Worm (Caenorhabditis elegans): ENCODE results near the gene C25E10.5.
A peak's percentile ranks its signal among the peaks of the same experiment; 100 is the strongest.

The C25E10.5 gene

DNA sequence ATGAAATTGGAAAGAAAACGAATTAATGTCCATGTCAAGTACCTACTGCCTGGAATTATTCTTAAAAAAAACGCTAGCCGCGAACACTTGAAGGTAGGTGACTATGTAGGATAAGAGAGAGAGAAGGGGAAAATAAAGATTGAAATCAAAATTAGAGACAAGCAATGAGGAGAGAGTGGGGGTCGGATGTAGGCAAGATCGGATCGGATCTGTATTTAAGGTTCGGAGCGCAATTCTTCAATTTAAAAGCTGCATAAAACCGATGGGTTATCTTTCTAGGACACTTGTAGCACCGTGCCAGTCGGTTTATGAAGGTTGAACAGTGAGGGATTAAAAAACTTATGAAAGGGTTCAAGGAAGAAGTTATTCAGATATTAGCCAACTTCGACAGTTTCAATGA, 32.8 kb downstream of the C25E10.5 start:
- TF ChIP-seq unc-120 (tag; optimal IDR thresholded peaks at IDR 0.05; ENCODE audit: poor library complexity, severe bottlenecking) (no peak), elt-1 (tag; optimal IDR thresholded peaks at IDR 0.05; ENCODE audit: borderline replicate concordance, insufficient read depth) (peak; percentile 64)

DNA sequence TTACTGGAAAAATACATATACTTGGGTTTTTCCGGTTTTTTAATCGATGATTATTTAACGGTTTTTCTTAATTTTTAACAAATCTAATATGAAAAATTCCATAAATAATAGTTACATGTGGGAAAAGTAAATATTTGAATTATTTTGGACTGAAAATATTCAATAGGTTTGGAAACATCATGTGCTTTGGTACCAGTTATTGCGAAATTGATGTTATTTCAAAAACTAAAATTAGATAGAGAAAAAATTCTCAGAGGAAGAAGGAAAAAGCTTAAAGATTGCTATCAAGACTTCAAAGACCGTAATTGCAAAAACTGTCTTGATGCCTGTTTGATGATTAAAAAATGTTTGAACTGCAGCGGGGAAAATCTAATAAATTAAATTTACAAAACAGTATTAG, 34.7 kb downstream of the C25E10.5 start:
- no peak for TF ChIP-seq nhr-2 (tag; optimal IDR thresholded peaks at IDR 0.05)
- TF ChIP-seq ceh-39 (tag; optimal IDR thresholded peaks at IDR 0.05) = no peak
- TF ChIP-seq elt-1 (tag; optimal IDR thresholded peaks at IDR 0.05; ENCODE audit: borderline replicate concordance, insufficient read depth) = no peak
- no peak for TF ChIP-seq snpc-4 (tag; optimal IDR thresholded peaks at IDR 0.05)
- no peak for TF ChIP-seq pha-4 (tag; optimal IDR thresholded peaks at IDR 0.05)
- no peak for TF ChIP-seq lin-13 (tag; optimal IDR thresholded peaks at IDR 0.05)
- no peak for TF ChIP-seq mep-1 (tag; optimal IDR thresholded peaks at IDR 0.05)
- TF ChIP-seq M03D4.4 (tag; optimal IDR thresholded peaks at IDR 0.05) = no peak
- TF ChIP-seq unc-39 (tag; optimal IDR thresholded peaks at IDR 0.05) = no peak
- TF ChIP-seq drap-1 (GFP tag; optimal IDR thresholded peaks at IDR 0.05) = no peak
- no peak for TF ChIP-seq blmp-1 (tag; optimal IDR thresholded peaks at IDR 0.05)
- no peak for TF ChIP-seq unc-62 (GFP tag; optimal IDR thresholded peaks at IDR 0.05)
- no peak for TF ChIP-seq ceh-83 (GFP tag; optimal IDR thresholded peaks at IDR 0.05)
- no peak for TF ChIP-seq ztf-11 (tag; optimal IDR thresholded peaks at IDR 0.05)
- no peak for TF ChIP-seq nhr-12 (tag; optimal IDR thresholded peaks at IDR 0.05)
- TF ChIP-seq tbx-8 (GFP tag; optimal IDR thresholded peaks at IDR 0.05) = no peak
- no peak for TF ChIP-seq nhr-76 (tag; optimal IDR thresholded peaks at IDR 0.05)
- TF ChIP-seq cnd-1 (tag; optimal IDR thresholded peaks at IDR 0.05) = no peak

DNA sequence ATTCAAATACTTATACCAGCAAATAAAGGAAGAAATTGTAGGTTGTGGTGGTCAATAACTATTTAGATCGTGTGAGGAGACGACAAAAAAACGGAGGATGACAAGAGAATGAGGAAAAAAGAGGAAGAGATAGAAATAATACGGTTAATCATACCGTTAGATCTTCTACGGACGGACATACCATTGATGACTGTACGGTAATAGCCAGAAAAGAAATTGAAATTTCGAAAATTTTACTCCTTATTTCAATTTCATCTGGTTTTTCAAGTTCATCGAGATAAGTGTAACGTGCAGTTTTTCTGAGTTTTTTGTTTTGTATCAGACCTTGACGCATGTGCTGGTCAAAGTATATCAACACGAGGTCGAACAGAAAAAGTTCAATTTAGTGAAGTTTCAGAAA, 35.6 kb downstream of the C25E10.5 start:
- TF ChIP-seq ces-1 (GFP tag; optimal IDR thresholded peaks at IDR 0.05) (no peak), sem-2 (GFP tag; optimal IDR thresholded peaks at IDR 0.05) (no peak), lin-32 (GFP tag; optimal IDR thresholded peaks at IDR 0.05) (no peak), ceh-39 (tag; optimal IDR thresholded peaks at IDR 0.05) (no peak), nhr-12 (tag; optimal IDR thresholded peaks at IDR 0.05) (no peak), cnd-1 (tag; optimal IDR thresholded peaks at IDR 0.05) (no peak), pha-4 (tag; optimal IDR thresholded peaks at IDR 0.05) (no peak), snpc-4 (tag; optimal IDR thresholded peaks at IDR 0.05) (no peak), flh-1 (GFP tag; optimal IDR thresholded peaks at IDR 0.05) (no peak), ham-2 (GFP tag; optimal IDR thresholded peaks at IDR 0.05) (no peak), elt-1 (tag; optimal IDR thresholded peaks at IDR 0.05; ENCODE audit: borderline replicate concordance, insufficient read depth) (no peak), ceh-43 (GFP tag; optimal IDR thresholded peaks at IDR 0.05) (no peak), mls-2 (tag; optimal IDR thresholded peaks at IDR 0.05) (no peak), sptf-1 (tag; optimal IDR thresholded peaks at IDR 0.05) (no peak), nhr-2 (tag; optimal IDR thresholded peaks at IDR 0.05) (no peak)

DNA sequence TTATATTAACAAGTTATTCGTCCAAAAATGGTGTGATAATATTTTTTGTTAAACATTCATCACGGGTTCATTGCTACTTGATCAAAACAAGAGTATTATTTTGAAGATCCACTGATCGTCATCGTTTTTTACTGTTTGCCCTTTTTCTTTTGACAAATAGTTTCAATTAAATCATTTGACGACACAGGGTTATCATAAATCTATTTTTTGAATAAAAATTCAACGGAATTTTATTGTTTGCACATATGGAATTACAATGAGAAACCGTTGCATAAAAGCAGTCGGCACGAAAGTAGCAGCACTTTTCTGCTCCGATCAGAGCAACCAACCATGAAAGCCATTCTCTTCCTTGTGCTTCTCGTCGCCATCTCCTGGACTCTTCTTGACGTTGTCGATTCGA, 37.3 kb downstream of the C25E10.5 start, which contains the start of gene fip-2:
TSS of gene fip-2 (plus strand) at position 301 of the 400 bp plus-strand sequence.
- TF ChIP-seq sptf-1 (tag; optimal IDR thresholded peaks at IDR 0.05) = no peak
- TF ChIP-seq ztf-11 (tag; optimal IDR thresholded peaks at IDR 0.05) = no peak
- no peak for TF ChIP-seq unc-120 (tag; optimal IDR thresholded peaks at IDR 0.05; ENCODE audit: poor library complexity, severe bottlenecking)
- no peak for TF ChIP-seq nhr-2 (tag; optimal IDR thresholded peaks at IDR 0.05)
- no peak for TF ChIP-seq flh-1 (GFP tag; optimal IDR thresholded peaks at IDR 0.05)
- no peak for TF ChIP-seq hlh-1 (tag; optimal IDR thresholded peaks at IDR 0.05)
- TF ChIP-seq nhr-76 (tag; optimal IDR thresholded peaks at IDR 0.05) = no peak
- no peak for TF ChIP-seq ceh-83 (GFP tag; optimal IDR thresholded peaks at IDR 0.05)
- no peak for TF ChIP-seq elt-1 (tag; optimal IDR thresholded peaks at IDR 0.05; ENCODE audit: borderline replicate concordance, insufficient read depth)
- TF ChIP-seq tbx-8 (GFP tag; optimal IDR thresholded peaks at IDR 0.05) = no peak
- TF ChIP-seq M03D4.4 (tag; optimal IDR thresholded peaks at IDR 0.05) = no peak
- no peak for TF ChIP-seq lin-13 (tag; optimal IDR thresholded peaks at IDR 0.05)
- no peak for TF ChIP-seq mls-2 (tag; optimal IDR thresholded peaks at IDR 0.05)
- no peak for TF ChIP-seq lsy-2 (tag; optimal IDR thresholded peaks at IDR 0.05)
- no peak for TF ChIP-seq ham-2 (GFP tag; optimal IDR thresholded peaks at IDR 0.05)
- TF ChIP-seq unc-62 (GFP tag; optimal IDR thresholded peaks at IDR 0.05) = no peak
- no peak for TF ChIP-seq zip-8 (tag; optimal IDR thresholded peaks at IDR 0.05)

DNA sequence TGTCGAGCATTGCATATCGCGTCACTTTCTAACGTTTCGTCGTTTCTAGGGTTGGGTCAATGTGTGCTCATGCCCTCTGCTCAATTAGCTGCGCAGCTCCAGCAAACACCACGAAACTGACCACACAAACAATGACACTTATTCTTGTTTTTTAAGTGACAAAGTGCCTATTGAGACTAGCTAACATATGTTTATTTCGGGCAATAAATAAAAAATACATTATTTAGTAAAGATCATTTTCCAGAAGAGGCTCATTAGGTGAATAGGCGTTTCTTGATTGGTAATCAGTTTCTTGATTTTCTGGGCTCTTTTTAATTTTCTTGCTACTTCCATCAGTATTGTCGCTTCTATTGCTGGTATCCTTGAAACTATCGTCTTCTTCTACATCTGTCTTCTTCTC, 39.3 kb downstream of the C25E10.5 start, which contains the start of gene T27E4.5:
TSS of gene T27E4.5 (minus strand) at position 101 of the 400 bp plus-strand sequence.
- TF ChIP-seq mls-2 (tag; optimal IDR thresholded peaks at IDR 0.05) = no peak
- no peak for TF ChIP-seq unc-120 (tag; optimal IDR thresholded peaks at IDR 0.05; ENCODE audit: poor library complexity, severe bottlenecking)
- no peak for TF ChIP-seq unc-62 (GFP tag; optimal IDR thresholded peaks at IDR 0.05)
